Fruit fly (Drosophila melanogaster) whole organism, embryonic: Measurements from ENCODE around the gene woc.

ENCODE experiments used
- CG11723 ChIP-seq: fragments of 200-800 bp; sonication (Bioruptor generic); optimal IDR thresholded peaks from 2 replicates; lab custom pipeline; 2017; ENCODE audit warnings: missing biosample characterization, mild to moderate bottlenecking, missing genetic modification characterization
- CG15479 ChIP-seq: fragments of 200-800 bp; sonication (Bioruptor generic); optimal IDR thresholded peaks from 3 replicates; lab custom pipeline; 2019; ENCODE audit warnings: missing biosample characterization, mild to moderate bottlenecking, missing genetic modification characterization, moderate library complexity
- CG6254 ChIP-seq: fragments of 200-800 bp; sonication (Bioruptor generic); optimal IDR thresholded peaks from 3 replicates; lab custom pipeline; 2017; ENCODE audit warnings: mild to moderate bottlenecking, missing biosample characterization, missing genetic modification reagents, missing genetic modification characterization
- CG7556 ChIP-seq: fragments of 200-800 bp; sonication (Bioruptor generic); optimal IDR thresholded peaks from 2 replicates; lab custom pipeline; 2017; ENCODE audit warnings: missing biosample characterization, mild to moderate bottlenecking, missing genetic modification characterization
- CG8089 ChIP-seq: fragments of 200-800 bp; sonication (Bioruptor generic); optimal IDR thresholded peaks from 3 replicates; lab custom pipeline; 2016; ENCODE audit warnings: missing biosample characterization, missing genetic modification characterization
- CoRest ChIP-seq: fragments of 200-800 bp; sonication (Bioruptor generic); optimal IDR thresholded peaks from 3 replicates; lab custom pipeline; 2018; ENCODE audit warnings: missing biosample characterization, mild to moderate bottlenecking, missing genetic modification characterization, moderate library complexity
- Ets65A ChIP-seq: fragments of 200-800 bp; sonication (Bioruptor generic); peaks from one replicate; lab custom pipeline; 2016; ENCODE audit warnings: missing biosample characterization, missing genetic modification characterization
- cato ChIP-seq: fragments of 200-800 bp; sonication (Bioruptor generic); optimal IDR thresholded peaks from 2 replicates; lab custom pipeline; 2016; ENCODE audit warnings: missing biosample characterization, missing genetic modification characterization, borderline replicate concordance
- en ChIP-seq: fragments of 200-800 bp; sonication (Bioruptor generic); optimal IDR thresholded peaks from 2 replicates; lab custom pipeline; 2016; ENCODE audit warnings: missing biosample characterization, missing genetic modification characterization
- maf-S ChIP-seq: fragments of 200-800 bp; sonication (Bioruptor generic); optimal IDR thresholded peaks from 2 replicates; lab custom pipeline; 2016; ENCODE audit warnings: missing biosample characterization, missing genetic modification characterization
- pho ChIP-seq: fragments of 200-800 bp; sonication (Bioruptor generic); optimal IDR thresholded peaks from 2 replicates; lab custom pipeline; 2016; ENCODE audit warnings: missing biosample characterization, missing genetic modification characterization
- seq ChIP-seq: fragments of 200-800 bp; sonication (Bioruptor generic); IDR thresholded peaks from 2 replicates; pipeline ENCODE4 v1.3.6; 2022; ENCODE audit warnings: missing biosample characterization, missing genetic modification characterization
- trem ChIP-seq: fragments of 200-800 bp; optimal IDR thresholded peaks from 3 replicates; lab custom pipeline; 2019; ENCODE audit warnings: missing biosample characterization, mild to moderate bottlenecking, missing genetic modification characterization, moderate library complexity

woc gene

DNA sequence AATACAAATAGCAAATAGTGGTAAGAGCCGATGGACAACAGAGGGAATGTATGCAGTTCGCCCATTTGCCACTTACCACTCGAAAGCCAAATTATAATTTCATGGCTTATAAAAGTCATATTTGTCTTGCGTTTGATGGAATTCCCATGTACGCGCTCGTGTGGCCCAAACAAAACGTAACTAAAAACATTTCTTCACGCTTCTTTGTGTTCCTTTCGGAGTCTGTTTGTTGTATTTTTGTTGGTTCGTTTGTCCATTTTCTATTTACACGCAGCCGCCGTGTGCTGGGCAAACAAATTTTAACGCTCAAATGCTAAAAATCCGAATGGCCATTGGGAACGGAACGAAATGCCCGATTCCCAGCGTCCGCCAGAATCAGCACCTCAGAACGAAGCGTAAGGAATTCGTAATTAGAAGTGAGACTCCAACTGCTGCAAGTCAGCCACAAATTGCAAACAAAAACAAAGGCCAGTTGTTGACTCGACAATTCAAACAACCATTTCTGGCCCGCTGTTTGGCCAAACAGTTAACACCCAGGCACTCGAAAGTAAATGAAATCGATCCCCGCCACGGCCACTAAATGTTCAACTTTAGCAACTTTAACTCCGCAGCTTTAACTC lies 55.0 kb downstream of the woc start (continued):
- TF ChIP-seq en (GFP tag; lab: Kevin White, UChicago): peak; percentile 2
- peak; percentile 19 for TF ChIP-seq pho (GFP tag; lab: Kevin White, UChicago)
- TF ChIP-seq cato (GFP tag; lab: Kevin White, UChicago): peak; percentile 28
- no peak for TF ChIP-seq Ets65A
- TF ChIP-seq CG15479 (GFP tag; lab: Kevin White, UChicago): peak; percentile 2
- no peak for TF ChIP-seq CG6254
- peak; percentile 19 for TF ChIP-seq CoRest
- TF ChIP-seq CG7556 (GFP tag; lab: Kevin White, UChicago): peak; percentile 23
- peak; percentile 37 for TF ChIP-seq maf-S (GFP tag; lab: Kevin White, UChicago)
- peak; percentile 34 for TF ChIP-seq CG11723 (GFP tag; lab: Kevin White, UChicago)
- TF ChIP-seq trem: no peak
- TF ChIP-seq CG8089 (GFP tag; lab: Kevin White, UChicago): peak; percentile 50
- peak; percentile 74; the same call in 1 of the 2 replicates for TF ChIP-seq seq
